Worm (Caenorhabditis elegans): ENCODE data around the gene spp-20.
A peak's percentile ranks its signal among the peaks of the same experiment; 100 is the strongest.

The spp-20 gene

ce11 chrV:6520385-6521080, 37.5 kb downstream of the spp-20 start, which contains the start of the genes F46E10.2 and F46E10.18:
Gene F46E10.2 (plus strand): TSS chrV:6520435.
Gene F46E10.18 (plus strand): TSS chrV:6521030.
- TF ChIP-seq W03F9.2 (tag; optimal IDR thresholded peaks at IDR 0.05) (no peak), dao-5 (tag; optimal IDR thresholded peaks at IDR 0.05) (no peak), him-1 (tag; optimal IDR thresholded peaks at IDR 0.05) (no peak)

DNA sequence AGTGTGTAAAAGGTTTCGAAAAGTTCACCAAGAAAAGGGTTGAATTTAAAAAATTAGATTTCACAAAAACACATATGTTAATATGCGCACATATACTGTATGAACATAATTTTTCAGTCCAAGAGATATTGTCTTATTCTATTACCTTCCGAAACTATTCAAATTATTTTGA, 39.9 kb downstream of the spp-20 start, which contains the start of gene F46E10.3:
F46E10.3 (plus strand) TSS at position 73 of the 172 bp plus-strand sequence.
- TF ChIP-seq dao-5 (tag; optimal IDR thresholded peaks at IDR 0.05) (no peak), W03F9.2 (tag; optimal IDR thresholded peaks at IDR 0.05) (no peak), him-1 (tag; optimal IDR thresholded peaks at IDR 0.05) (no peak)

DNA sequence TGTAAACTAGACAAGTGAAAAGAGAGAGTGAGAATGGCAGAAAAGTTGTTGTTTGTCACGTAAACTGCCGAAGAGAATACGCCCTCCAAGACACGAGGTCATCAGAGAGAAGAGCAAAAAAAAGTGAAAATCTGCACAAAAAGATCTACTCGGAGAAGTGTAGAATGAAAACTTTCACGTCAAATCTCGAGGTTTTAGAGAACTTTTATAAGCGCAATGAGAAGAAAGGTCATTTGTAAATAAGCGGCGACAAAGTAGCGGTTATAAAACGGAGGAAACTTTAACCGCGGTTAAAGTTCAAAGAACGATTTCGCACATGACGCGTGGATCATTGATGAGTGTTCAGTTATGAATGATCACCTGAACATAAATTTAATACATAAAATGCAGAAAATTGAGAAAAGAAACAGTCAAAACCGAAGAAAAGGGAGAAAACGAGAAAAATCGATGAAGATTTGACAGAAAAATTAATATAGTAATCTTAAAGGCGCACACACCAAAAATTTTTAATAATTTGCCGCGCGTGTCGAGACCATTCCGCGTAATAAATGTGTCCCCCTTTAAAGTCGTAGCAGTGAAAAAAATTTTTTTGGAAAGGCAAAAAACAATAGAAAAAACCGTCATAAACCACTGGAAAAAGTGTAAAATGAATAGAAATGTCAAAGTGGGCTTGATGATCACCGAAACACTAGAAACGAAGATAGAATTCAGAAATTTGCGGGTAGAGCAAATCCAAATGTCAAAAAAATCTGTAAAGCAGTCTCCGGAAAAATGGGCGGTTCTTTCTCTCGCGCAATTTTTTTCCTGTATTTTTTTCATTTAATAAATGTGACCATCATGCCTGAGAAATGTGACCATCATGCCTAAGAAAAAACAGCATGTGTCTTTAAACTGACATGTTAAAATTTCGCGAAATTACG, 40.4 kb downstream of the spp-20 start:
- TF ChIP-seq W03F9.2 (tag; optimal IDR thresholded peaks at IDR 0.05) = no peak
- no peak for TF ChIP-seq him-1 (tag; optimal IDR thresholded peaks at IDR 0.05)
- TF ChIP-seq dao-5 (tag; optimal IDR thresholded peaks at IDR 0.05) = no peak

DNA sequence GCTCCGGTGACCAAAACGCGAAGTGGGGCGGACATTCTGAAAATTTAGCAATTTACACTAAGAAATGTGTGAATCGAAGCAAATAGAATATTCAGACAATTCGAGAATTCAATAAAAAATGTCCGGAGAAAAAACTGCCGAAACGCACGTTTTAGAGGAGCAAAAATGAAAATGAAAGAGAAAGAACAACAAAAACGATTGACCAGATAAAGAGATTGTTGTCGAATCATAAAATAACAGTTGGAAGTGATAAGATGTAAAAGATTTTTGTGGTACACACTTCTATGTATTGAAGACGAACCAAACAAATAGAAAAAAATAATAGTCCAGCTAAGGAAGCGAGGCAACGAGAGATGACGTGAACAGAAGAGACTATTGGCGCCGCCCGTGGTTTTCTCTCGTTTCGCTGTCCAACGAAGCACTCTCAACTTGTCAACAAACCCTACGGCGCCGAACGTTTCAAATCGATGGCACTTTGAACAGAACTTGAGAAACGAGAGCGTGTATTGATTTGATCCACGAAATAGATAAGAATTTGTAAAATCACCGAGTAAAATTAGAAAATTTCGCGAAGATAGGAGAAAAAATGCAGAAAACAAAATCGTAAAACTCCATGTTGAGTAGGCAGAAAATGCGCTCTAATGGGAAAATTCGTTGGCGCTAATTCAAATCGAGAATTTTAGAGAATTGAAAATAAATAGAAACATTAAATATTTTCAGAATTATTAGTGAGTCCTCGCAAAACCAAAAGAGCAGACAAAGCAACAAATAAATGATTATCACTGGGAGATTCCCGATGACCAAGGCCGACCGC, 41.3 kb downstream of the spp-20 start, which contains the start of gene mdh-1:
mdh-1 (minus strand) TSS at position 36 of the 814 bp plus-strand sequence.
- no peak for TF ChIP-seq him-1 (tag; optimal IDR thresholded peaks at IDR 0.05)
- TF ChIP-seq W03F9.2 (tag; optimal IDR thresholded peaks at IDR 0.05) = no peak

DNA sequence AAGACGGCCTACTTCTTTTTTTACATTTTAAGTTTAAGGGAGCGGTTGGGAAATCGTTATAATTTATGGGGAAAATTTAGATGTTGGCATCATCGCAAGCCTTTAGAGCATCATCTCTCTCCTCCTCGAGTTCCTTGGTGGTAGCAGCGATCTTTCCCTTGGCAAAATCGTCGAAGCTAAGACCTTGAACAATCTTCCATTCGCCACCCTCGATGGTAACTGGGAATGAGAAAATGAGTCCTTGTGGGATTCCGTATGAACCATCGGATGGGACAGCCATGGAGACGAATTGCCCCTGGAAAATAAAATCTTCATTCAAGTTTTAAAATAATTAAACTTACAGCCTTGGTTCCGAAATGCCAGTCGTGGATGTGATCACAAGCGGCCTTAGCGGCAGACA, 42.7 kb downstream of the spp-20 start:
- TF ChIP-seq dao-5 (tag; optimal IDR thresholded peaks at IDR 0.05) (no peak), W03F9.2 (tag; optimal IDR thresholded peaks at IDR 0.05) (no peak), him-1 (tag; optimal IDR thresholded peaks at IDR 0.05) (no peak)

ce11 chrV:6514887-6515324, 43.1 kb downstream of the spp-20 start, which contains the start of gene dpy-11:
Gene dpy-11 (minus strand): TSS chrV:6515240.
- TF ChIP-seq dao-5 (tag; optimal IDR thresholded peaks at IDR 0.05) (no peak), W03F9.2 (tag; optimal IDR thresholded peaks at IDR 0.05) (peak; percentile 18)

ce11 chrV:6513786-6514430, 44.1 kb downstream of the spp-20 start:
- TF ChIP-seq W03F9.2 (tag; optimal IDR thresholded peaks at IDR 0.05) = no peak
- no peak for TF ChIP-seq him-1 (tag; optimal IDR thresholded peaks at IDR 0.05)
- no peak for TF ChIP-seq dao-5 (tag; optimal IDR thresholded peaks at IDR 0.05)

- TF ChIP-seq W03F9.2 (tag; optimal IDR thresholded peaks at IDR 0.05) = no peak
- no peak for TF ChIP-seq him-1 (tag; optimal IDR thresholded peaks at IDR 0.05)
- no peak for TF ChIP-seq dao-5 (tag; optimal IDR thresholded peaks at IDR 0.05)
These were observed 44.6 kb downstream of the spp-20 start for ce11 chrV:6513356-6513755.

ce11 chrV:6511121-6511520, 46.9 kb downstream of the spp-20 start, which contains the start of gene ubh-1:
Gene ubh-1 (minus strand): TSS chrV:6511409.
- TF ChIP-seq W03F9.2 (tag; optimal IDR thresholded peaks at IDR 0.05) = no peak
- no peak for TF ChIP-seq him-1 (tag; optimal IDR thresholded peaks at IDR 0.05)

- TF ChIP-seq him-1 (tag; optimal IDR thresholded peaks at IDR 0.05) = no peak
- TF ChIP-seq dao-5 (tag; optimal IDR thresholded peaks at IDR 0.05) = no peak
- TF ChIP-seq W03F9.2 (tag; optimal IDR thresholded peaks at IDR 0.05) = no peak
These were observed 47.4 kb downstream of the spp-20 start for ce11 chrV:6510622-6511021.

DNA sequence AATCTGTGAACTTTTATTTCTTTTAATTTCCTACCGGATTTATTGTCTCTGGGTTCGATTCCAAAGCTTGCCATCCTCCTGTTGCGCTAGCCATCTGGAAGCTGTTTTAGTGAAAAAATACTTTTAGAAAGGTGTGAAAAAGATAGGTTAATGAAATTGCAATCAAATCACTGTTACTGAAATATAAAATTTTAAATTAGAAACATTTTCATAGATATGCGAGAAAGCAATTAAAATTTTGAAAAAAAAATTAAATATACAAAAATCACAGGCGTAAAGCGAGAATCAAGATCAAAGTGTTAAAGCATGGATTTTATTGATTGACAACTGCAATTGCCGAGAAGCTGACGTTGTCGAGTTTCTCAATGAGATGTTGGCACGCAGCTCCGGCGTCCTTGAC, 48.3 kb downstream of the spp-20 start, which contains the start of gene ubh-2:
ubh-2 (minus strand) TSS at position 101 of the 400 bp plus-strand sequence.
- TF ChIP-seq dao-5 (tag; optimal IDR thresholded peaks at IDR 0.05) (no peak), W03F9.2 (tag; optimal IDR thresholded peaks at IDR 0.05) (no peak), him-1 (tag; optimal IDR thresholded peaks at IDR 0.05) (no peak)

DNA sequence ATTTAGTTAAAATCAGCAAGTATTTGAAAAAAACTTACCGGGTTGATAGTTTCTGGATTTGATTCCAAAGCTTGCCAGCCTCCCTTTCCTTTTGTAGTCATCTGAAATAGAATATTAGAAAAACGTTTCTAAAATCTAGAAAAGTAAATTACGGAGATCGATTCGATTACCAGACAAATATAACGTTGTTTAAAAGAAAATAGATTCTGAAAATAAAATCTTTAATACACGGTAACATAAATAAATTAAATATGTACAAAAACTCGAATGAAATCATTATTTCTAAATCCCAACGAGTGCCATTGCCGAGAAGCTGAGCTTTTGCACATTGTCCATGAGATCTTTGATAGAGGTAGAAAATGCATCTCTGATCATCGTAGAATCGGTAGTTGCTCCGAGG, 49.3 kb downstream of the spp-20 start, which contains the start of gene ubh-3:
ubh-3 (minus strand) TSS at position 101 of the 400 bp plus-strand sequence.
- TF ChIP-seq him-1 (tag; optimal IDR thresholded peaks at IDR 0.05) (no peak), W03F9.2 (tag; optimal IDR thresholded peaks at IDR 0.05) (no peak), dao-5 (tag; optimal IDR thresholded peaks at IDR 0.05) (no peak)
